Fruit fly (Drosophila melanogaster): ENCODE data around the gene CG4951.

The CG4951 gene

dm6 chr3R:27953890-27954289 is at the start of gene CG4951:
Gene CG4951, minus strand, starts transcription at chr3R:27954112.
- TF ChIP-seq sage (GFP tag; optimal IDR thresholded peaks at IDR 0.05) (no peak), dsf (GFP tag; optimal IDR thresholded peaks at IDR 0.05; ENCODE audit: borderline replicate concordance) (no peak), Vsx2 (GFP tag; optimal IDR thresholded peaks at IDR 0.05; ENCODE audit: partially characterized antibody) (no peak), dl (GFP tag; optimal IDR thresholded peaks at IDR 0.05; ENCODE audit: insufficient read depth in 1 of 2, partially characterized antibody in 2 of 2) (no peak), CrebA (GFP tag; optimal IDR thresholded peaks at IDR 0.05; ENCODE audit: borderline replicate concordance) (no peak), ey (GFP tag; optimal IDR thresholded peaks at IDR 0.05) (no peak), Hnf4 (GFP tag; optimal IDR thresholded peaks at IDR 0.05) (no peak), psq (GFP tag; optimal IDR thresholded peaks at IDR 0.05) (no peak)

- TF ChIP-seq OdsH (GFP tag; optimal IDR thresholded peaks at IDR 0.05): no peak
- TF ChIP-seq dsf (GFP tag; optimal IDR thresholded peaks at IDR 0.05; ENCODE audit: borderline replicate concordance): no peak
- no peak for TF ChIP-seq Dif (GFP tag; optimal IDR thresholded peaks at IDR 0.05; ENCODE audit: partially characterized antibody)
- no peak for TF ChIP-seq ey (GFP tag; optimal IDR thresholded peaks at IDR 0.05)
- no peak for TF ChIP-seq Mio (GFP tag; optimal IDR thresholded peaks at IDR 0.05)
- TF ChIP-seq Abd-B (GFP tag; optimal IDR thresholded peaks at IDR 0.05): no peak
- TF ChIP-seq sv (GFP tag; optimal IDR thresholded peaks at IDR 0.05): no peak
- TF ChIP-seq Hr78 (GFP tag; optimal IDR thresholded peaks at IDR 0.05): no peak
- TF ChIP-seq Rel (GFP tag; optimal IDR thresholded peaks at IDR 0.05): no peak
- no peak for TF ChIP-seq Rel (tag; optimal IDR thresholded peaks at IDR 0.05)
- TF ChIP-seq CG32264 (GFP tag; optimal IDR thresholded peaks at IDR 0.05): no peak
- TF ChIP-seq Sp1 (GFP tag; optimal IDR thresholded peaks at IDR 0.05): no peak
- no peak for TF ChIP-seq CG9705 (GFP tag; optimal IDR thresholded peaks at IDR 0.05)
- TF ChIP-seq Hnf4 (GFP tag; optimal IDR thresholded peaks at IDR 0.05): no peak
- no peak for TF ChIP-seq CrebA (GFP tag; optimal IDR thresholded peaks at IDR 0.05; ENCODE audit: borderline replicate concordance)
- no peak for TF ChIP-seq usp (GFP tag; optimal IDR thresholded peaks at IDR 0.05)
- no peak for TF ChIP-seq N (GFP tag; optimal IDR thresholded peaks at IDR 0.05)
- TF ChIP-seq sage (GFP tag; optimal IDR thresholded peaks at IDR 0.05): no peak
- TF ChIP-seq brk (GFP tag; optimal IDR thresholded peaks at IDR 0.05): no peak
- no peak for TF ChIP-seq tai (GFP tag; optimal IDR thresholded peaks at IDR 0.05)
These were observed 36.7 kb upstream of the CG4951 start, which contains the start of gene CG4815 for dm6 chr3R:27990651-27991050. Gene CG4815, minus strand, starts transcription at chr3R:27990751.

dm6 chr3R:27988647-27989430 is 34.9 kb upstream of the CG4951 start:
- TF ChIP-seq rgr (GFP tag; optimal IDR thresholded peaks at IDR 0.05) (no peak), dmrt93B (GFP tag; optimal IDR thresholded peaks at IDR 0.05) (peak; percentile 3), Myc (optimal IDR thresholded peaks at IDR 0.05) (no peak), Rel (GFP tag; optimal IDR thresholded peaks at IDR 0.05) (no peak), Rel (tag; optimal IDR thresholded peaks at IDR 0.05) (no peak), dl (GFP tag; optimal IDR thresholded peaks at IDR 0.05; ENCODE audit: insufficient read depth in 1 of 2, partially characterized antibody in 2 of 2) (peak in 1 of 2 experiments; percentile 34), OdsH (GFP tag; optimal IDR thresholded peaks at IDR 0.05) (no peak), h (GFP tag; optimal IDR thresholded peaks at IDR 0.05) (no peak), Vsx2 (GFP tag; optimal IDR thresholded peaks at IDR 0.05; ENCODE audit: partially characterized antibody) (no peak), Hnf4 (GFP tag; optimal IDR thresholded peaks at IDR 0.05) (no peak), sv (GFP tag; optimal IDR thresholded peaks at IDR 0.05) (no peak), psq (GFP tag; optimal IDR thresholded peaks at IDR 0.05) (no peak), HLH106 (tag; optimal IDR thresholded peaks at IDR 0.05) (peak; percentile 5), usp (GFP tag; optimal IDR thresholded peaks at IDR 0.05) (no peak), Sp1 (GFP tag; optimal IDR thresholded peaks at IDR 0.05) (no peak), Dif (GFP tag; optimal IDR thresholded peaks at IDR 0.05; ENCODE audit: partially characterized antibody) (peak; percentile 2)

- TF ChIP-seq HLH106 (tag; optimal IDR thresholded peaks at IDR 0.05) (peak; percentile 5), sage (GFP tag; optimal IDR thresholded peaks at IDR 0.05) (no peak)
These were observed 34.3 kb upstream of the CG4951 start, which contains the start of gene betaTub97EF for dm6 chr3R:27988189-27988588. Gene betaTub97EF, minus strand, starts transcription at chr3R:27988384.

dm6 chr3R:27987772-27988171 is 33.9 kb upstream of the CG4951 start:
- no peak for TF ChIP-seq sv (GFP tag; optimal IDR thresholded peaks at IDR 0.05)
- TF ChIP-seq psq (GFP tag; optimal IDR thresholded peaks at IDR 0.05): no peak
- TF ChIP-seq Myc (optimal IDR thresholded peaks at IDR 0.05): no peak
- no peak for TF ChIP-seq Hr78 (GFP tag; optimal IDR thresholded peaks at IDR 0.05)
- no peak for TF ChIP-seq Mio (GFP tag; optimal IDR thresholded peaks at IDR 0.05)

Data from whole organism, wandering third instar larva.